Worm (Caenorhabditis elegans) whole organism, late embryonic: ENCODE measurements around the gene nhr-142.

ENCODE experiments used
- C08G9.2 ChIP-seq: sonication (generic microtip); optimal IDR thresholded peaks from 2 replicates; lab custom pipeline; 2016; ENCODE audit warnings: mild to moderate bottlenecking, missing genetic modification characterization, moderate library complexity, missing compliant biosample characterization
- C38D4.7 ChIP-seq: fragments of 200-800 bp; sonication (Bioruptor generic); optimal IDR thresholded peaks from 2 replicates; lab custom pipeline; 2018; ENCODE audit warnings: mild to moderate bottlenecking, missing genetic modification characterization, moderate library complexity, missing compliant biosample characterization
- ahr-1 ChIP-seq: sonication (generic microtip); optimal IDR thresholded peaks from 2 replicates; lab custom pipeline; 2016; ENCODE audit warnings: missing genetic modification characterization, missing compliant biosample characterization
- ceh-31 ChIP-seq: sonication (generic microtip); optimal IDR thresholded peaks from 2 replicates; lab custom pipeline; 2016; ENCODE audit warnings: missing genetic modification characterization, missing compliant biosample characterization
- ceh-9 ChIP-seq: sonication (generic microtip); optimal IDR thresholded peaks from 2 replicates; lab custom pipeline; 2016; ENCODE audit warnings: mild to moderate bottlenecking, missing genetic modification characterization, inconsistent platforms, missing compliant biosample characterization
- fkh-10 ChIP-seq: fragments of 150-350 bp; optimal IDR thresholded peaks from 2 replicates; lab custom pipeline; 2014; ENCODE audit warnings: missing biosample characterization, missing genetic modification reagents, missing genetic modification characterization
- pax-1 ChIP-seq: fragments of 150-350 bp; optimal IDR thresholded peaks from 2 replicates; lab custom pipeline; 2014; ENCODE audit warnings: missing biosample characterization, missing genetic modification characterization
- pha-2 ChIP-seq: sonication (generic microtip); optimal IDR thresholded peaks from 2 replicates; lab custom pipeline; 2017; ENCODE audit warnings: mild to moderate bottlenecking, missing genetic modification characterization, missing compliant biosample characterization
- pqm-1 ChIP-seq: sonication (generic microtip); optimal IDR thresholded peaks from 2 replicates; lab custom pipeline; 2016; ENCODE audit warnings: missing genetic modification characterization, missing compliant biosample characterization

- TF ChIP-seq C38D4.7 (GFP tag; lab: Kevin White, UChicago) (no peak), pha-2 (no peak), ceh-9 (no peak), pqm-1 (no peak), ceh-31 (no peak), fkh-10 (GFP tag; lab: Kevin White, UChicago) (no peak), pax-1 (tag; lab: Kevin White, UChicago) (no peak), ahr-1 (tag; lab: Kevin White, UChicago) (no peak), C08G9.2 (tag; lab: Kevin White, UChicago) (no peak)
These were observed 43.2 kb upstream of the nhr-142 start, which contains the start of gene srh-76 for ce11 chrV:5833531-5833930.
